Fruit fly (Drosophila melanogaster) whole organism, embryonic: Measurements from ENCODE around the gene kri.
A peak's percentile ranks its signal among the peaks of the same experiment; 100 is the strongest.

Experiments
- ATbp ChIP-seq: fragments of 200-800 bp; sonication (Bioruptor generic); optimal IDR thresholded peaks from 2 replicates; lab custom pipeline; 2017; ENCODE audit warnings: missing biosample characterization, mild to moderate bottlenecking, missing genetic modification characterization, missing genetic modification reagents
- Adf1 ChIP-seq: fragments of 200-800 bp; sonication (Bioruptor generic); IDR thresholded peaks from 2 replicates; pipeline ENCODE4 v1.3.6; 2022; ENCODE audit warnings: missing biosample characterization, missing genetic modification characterization
- Bgb ChIP-seq: fragments of 200-800 bp; sonication (Bioruptor generic); IDR thresholded peaks from 2 replicates; pipeline ENCODE4 v1.3.6; 2022; ENCODE audit warnings: missing biosample characterization, missing genetic modification characterization; ENCODE audit not compliant: partially characterized antibody
- CG13287 ChIP-seq: fragments of 200-800 bp; sonication (Bioruptor generic); IDR thresholded peaks from 2 replicates; pipeline ENCODE4 v1.3.6; 2022; ENCODE audit warnings: missing biosample characterization, missing genetic modification characterization; ENCODE audit not compliant: partially characterized antibody
- CG13624 ChIP-seq: fragments of 200-800 bp; sonication (Bioruptor generic); optimal IDR thresholded peaks from 2 replicates; lab custom pipeline; 2016; ENCODE audit warnings: missing biosample characterization, missing genetic modification characterization
- CG13775 ChIP-seq: fragments of 200-800 bp; sonication (Bioruptor generic); optimal IDR thresholded peaks from 3 replicates; lab custom pipeline; 2017; ENCODE audit warnings: missing biosample characterization, mild to moderate bottlenecking, missing genetic modification characterization
- CG17568 ChIP-seq: fragments of 200-800 bp; sonication (Bioruptor generic); optimal IDR thresholded peaks from 2 replicates; lab custom pipeline; 2018; ENCODE audit warnings: missing biosample characterization, mild to moderate bottlenecking, missing genetic modification characterization, moderate library complexity
- CG2202 ChIP-seq: fragments of 200-800 bp; sonication (Bioruptor generic); optimal IDR thresholded peaks from 2 replicates; lab custom pipeline; 2018; ENCODE audit warnings: missing biosample characterization, mild to moderate bottlenecking, missing genetic modification characterization
- CG2712 ChIP-seq: fragments of 200-800 bp; optimal IDR thresholded peaks from 3 replicates; lab custom pipeline; 2019; ENCODE audit warnings: missing biosample characterization, mild to moderate bottlenecking, missing genetic modification characterization, moderate library complexity
- CG30020 ChIP-seq: fragments of 200-800 bp; optimal IDR thresholded peaks from 2 replicates; lab custom pipeline; 2019; ENCODE audit warnings: missing biosample characterization, mild to moderate bottlenecking, missing genetic modification characterization, moderate library complexity
- CG3065 ChIP-seq: fragments of 200-800 bp; sonication (Bioruptor generic); optimal IDR thresholded peaks from 2 replicates; lab custom pipeline; 2016; ENCODE audit warnings: missing biosample characterization, missing genetic modification characterization
- CG32532 ChIP-seq: fragments of 200-800 bp; sonication (Bioruptor generic); IDR thresholded peaks from 2 replicates; pipeline ENCODE4 v1.3.6; 2022; ENCODE audit warnings: missing biosample characterization, missing genetic modification characterization
- CG34224 ChIP-seq: fragments of 200-800 bp; sonication (Bioruptor generic); IDR thresholded peaks from 3 replicates; pipeline ENCODE4 v1.3.6; 2022; ENCODE audit warnings: missing biosample characterization, missing genetic modification characterization; ENCODE audit not compliant: partially characterized antibody
- CG6791 ChIP-seq: fragments of 200-800 bp; sonication (Bioruptor generic); IDR thresholded peaks from 3 replicates; pipeline ENCODE4 v1.3.6; 2022; ENCODE audit warnings: missing biosample characterization, missing genetic modification characterization; ENCODE audit not compliant: partially characterized antibody
- CG7745 ChIP-seq: fragments of 200-800 bp; sonication (Bioruptor generic); optimal IDR thresholded peaks from 2 replicates; lab custom pipeline; 2018; ENCODE audit warnings: missing biosample characterization, mild to moderate bottlenecking, missing genetic modification characterization, moderate library complexity
- CG7987 ChIP-seq: fragments of 200-800 bp; sonication (Bioruptor generic); optimal IDR thresholded peaks from 2 replicates; lab custom pipeline; 2018; ENCODE audit warnings: missing biosample characterization, mild to moderate bottlenecking, missing genetic modification characterization, moderate library complexity
- CG8290 ChIP-seq, 3 experiments: fragments of 200-800 bp; sonication (Bioruptor generic); optimal IDR thresholded peaks; 2 replicates each; lab custom pipeline; 2016 to 2019; ENCODE audit warnings: missing biosample characterization in 3 of 3, missing genetic modification characterization in 3 of 3, mild to moderate bottlenecking in 2 of 3, moderate library complexity in 1 of 3
- HLH4C ChIP-seq: fragments of 200-800 bp; sonication (Bioruptor generic); IDR thresholded peaks from 3 replicates; pipeline ENCODE4 v1.3.6; 2022; ENCODE audit warnings: missing biosample characterization, missing genetic modification characterization; ENCODE audit not compliant: partially characterized antibody
- Jarid2 ChIP-seq: fragments of 200-800 bp; sonication (Bioruptor generic); optimal IDR thresholded peaks from 3 replicates; lab custom pipeline; 2017; ENCODE audit warnings: mild to moderate bottlenecking, missing biosample characterization, missing genetic modification reagents, missing genetic modification characterization
- Kr ChIP-seq: fragments of 200-800 bp; sonication (Bioruptor generic); optimal IDR thresholded peaks from 2 replicates; lab custom pipeline; 2017; ENCODE audit warnings: missing biosample characterization, mild to moderate bottlenecking, missing genetic modification characterization
- Med ChIP-seq: fragments of 200-800 bp; sonication (Bioruptor generic); peaks from one replicate; lab custom pipeline; 2016; ENCODE audit warnings: missing biosample characterization, missing genetic modification characterization, mild to moderate bottlenecking, inconsistent platforms, moderate library complexity
- Nf-YA ChIP-seq: fragments of 200-800 bp; sonication (Bioruptor generic); IDR thresholded peaks from 2 replicates; pipeline ENCODE4 v1.3.6; 2022; ENCODE audit warnings: missing biosample characterization, missing genetic modification characterization
- Nf-YB ChIP-seq: fragments of 200-800 bp; sonication (Bioruptor generic); optimal IDR thresholded peaks from 3 replicates; lab custom pipeline; 2019; ENCODE audit warnings: missing biosample characterization, mild to moderate bottlenecking, missing genetic modification characterization, moderate library complexity
- PHDP ChIP-seq: fragments of 200-800 bp; sonication (Bioruptor generic); optimal IDR thresholded peaks from 3 replicates; lab custom pipeline; 2018; ENCODE audit warnings: missing biosample characterization, mild to moderate bottlenecking, missing genetic modification characterization, moderate library complexity
- Ptx1 ChIP-seq: fragments of 200-800 bp; sonication (Bioruptor generic); IDR thresholded peaks from 2 replicates; pipeline ENCODE4 v1.3.6; 2022; ENCODE audit warnings: missing biosample characterization, missing genetic modification characterization
- Side ChIP-seq: fragments of 200-800 bp; sonication (Bioruptor generic); optimal IDR thresholded peaks from 2 replicates; lab custom pipeline; 2016; ENCODE audit warnings: missing biosample characterization, missing genetic modification characterization
- bcd ChIP-seq: fragments of 200-800 bp; sonication (Bioruptor generic); optimal IDR thresholded peaks from 2 replicates; lab custom pipeline; 2017; ENCODE audit warnings: missing biosample characterization, mild to moderate bottlenecking, missing genetic modification characterization
- cg ChIP-seq: fragments of 200-800 bp; sonication (Bioruptor generic); optimal IDR thresholded peaks from 3 replicates; lab custom pipeline; 2019; ENCODE audit warnings: missing biosample characterization, mild to moderate bottlenecking, missing genetic modification characterization, moderate library complexity
- chinmo ChIP-seq: fragments of 200-800 bp; sonication (Bioruptor generic); IDR thresholded peaks from 4 replicates; pipeline ENCODE4 v1.3.6; 2022; ENCODE audit warnings: missing biosample characterization, missing genetic modification characterization; ENCODE audit not compliant: partially characterized antibody
- ci ChIP-seq: fragments of 200-800 bp; sonication (Bioruptor generic); IDR thresholded peaks from 3 replicates; pipeline ENCODE4 v1.3.6; 2022; ENCODE audit warnings: missing biosample characterization, missing genetic modification characterization
- eyg ChIP-seq: fragments of 200-800 bp; sonication (Bioruptor generic); optimal IDR thresholded peaks from 3 replicates; lab custom pipeline; 2016; ENCODE audit warnings: missing biosample characterization, missing genetic modification characterization
- fu2 ChIP-seq: fragments of 200-800 bp; sonication (Bioruptor generic); optimal IDR thresholded peaks from 2 replicates; lab custom pipeline; 2016; ENCODE audit warnings: missing biosample characterization, missing genetic modification characterization
- grn ChIP-seq: fragments of 200-800 bp; sonication (Bioruptor generic); optimal IDR thresholded peaks from 3 replicates; lab custom pipeline; 2017; ENCODE audit warnings: missing biosample characterization, missing genetic modification characterization
- hkb ChIP-seq, 2 experiments: fragments of 200-800 bp in 1 of 2; fragments of >200 bp in 1 of 2; sonication (Bioruptor generic) in 1 of 2; IDR thresholded peaks in 1 of 2; optimal IDR thresholded peaks in 1 of 2; 2 replicates each; pipeline versions ENCODE4 v1.3.6 to Lab custom; 2017 to 2022; ENCODE audit warnings: missing biosample characterization in 1 of 2, missing genetic modification characterization in 1 of 2
- knrl ChIP-seq: fragments of 200-800 bp; sonication (Bioruptor generic); IDR thresholded peaks from 3 replicates; pipeline ENCODE4 v1.3.6; 2022; ENCODE audit warnings: missing biosample characterization, missing genetic modification characterization; ENCODE audit not compliant: partially characterized antibody
- pzg ChIP-seq: fragments of 200-800 bp; sonication (Bioruptor generic); optimal IDR thresholded peaks from 3 replicates; lab custom pipeline; 2018; ENCODE audit warnings: missing biosample characterization, mild to moderate bottlenecking, missing genetic modification characterization, moderate library complexity
- row ChIP-seq: fragments of 200-800 bp; sonication (Bioruptor generic); IDR thresholded peaks from 3 replicates; pipeline ENCODE4 v1.3.6; 2022; ENCODE audit warnings: missing biosample characterization, missing genetic modification characterization
- sd ChIP-seq: fragments of 200-800 bp; sonication (Bioruptor generic); optimal IDR thresholded peaks from 3 replicates; lab custom pipeline; 2018; ENCODE audit warnings: missing biosample characterization, mild to moderate bottlenecking, missing genetic modification characterization, moderate library complexity
- sens-2 ChIP-seq: fragments of 200-800 bp; sonication (Bioruptor generic); IDR thresholded peaks from 2 replicates; pipeline ENCODE4 v1.3.6; 2022; ENCODE audit warnings: missing biosample characterization, missing genetic modification characterization
- sim ChIP-seq: fragments of 200-800 bp; sonication (Bioruptor generic); IDR thresholded peaks from 2 replicates; pipeline ENCODE4 v1.3.6; 2022; ENCODE audit warnings: missing biosample characterization, missing genetic modification characterization
- z ChIP-seq: fragments of 200-800 bp; sonication (Bioruptor generic); IDR thresholded peaks from 3 replicates; pipeline ENCODE4 v1.3.6; 2022; ENCODE audit warnings: missing biosample characterization, missing genetic modification characterization
- zen ChIP-seq: fragments of 200-800 bp; sonication (Bioruptor generic); optimal IDR thresholded peaks from 3 replicates; lab custom pipeline; 2018; ENCODE audit warnings: missing biosample characterization, mild to moderate bottlenecking, missing genetic modification characterization, moderate library complexity
- zf30C ChIP-seq: fragments of 200-800 bp; sonication (Bioruptor generic); optimal IDR thresholded peaks from 3 replicates; lab custom pipeline; 2018; ENCODE audit warnings: missing biosample characterization, mild to moderate bottlenecking, missing genetic modification characterization

The kri gene

DNA sequence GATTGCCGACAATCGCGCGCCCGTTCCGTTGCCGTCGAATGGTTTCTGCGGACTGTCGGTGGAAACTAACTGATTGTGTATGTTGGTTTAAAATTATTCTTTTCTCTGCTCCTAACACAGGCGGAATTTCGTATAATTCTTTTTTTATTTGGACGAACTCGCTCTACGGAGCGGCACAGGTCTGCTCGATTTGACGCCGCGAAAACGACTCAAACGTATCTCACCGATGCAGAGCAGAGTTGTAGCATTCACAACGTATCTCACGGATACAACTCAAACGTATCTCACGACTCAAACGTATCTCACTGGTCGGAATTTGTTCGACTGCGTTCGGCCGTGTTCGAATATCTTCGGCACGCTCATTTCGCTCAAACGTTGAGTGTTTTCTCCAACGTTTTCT is 34.7 kb downstream of the kri start, which contains the start of gene vn (continued):
- TF ChIP-seq CG6791 = peak; percentile 69; the same call in 2 of the 3 replicates
- 0 out of 2 replicates have a peak, but pooled peaks have one; percentile 14 for TF ChIP-seq sim (GFP tag; lab: Robert Waterston, UW)
- peak; percentile 61 for TF ChIP-seq CG34224 (GFP tag; lab: Robert Waterston, UW)
- peak; percentile 52; the same call in 1 of the 3 replicates for TF ChIP-seq ci
- no peak for TF ChIP-seq CG8290 (GFP tag; optimal IDR thresholded peaks at IDR 0.05; lab: Kevin White, UChicago)
- peak in 1 of 2 experiments; percentile 52 for TF ChIP-seq CG8290 (tag; optimal IDR thresholded peaks at IDR 0.05; lab: Kevin White, UChicago)
- TF ChIP-seq z (GFP tag; lab: Robert Waterston, UW) = peak; percentile 100
- TF ChIP-seq sens-2 (GFP tag; lab: Robert Waterston, UW) = no peak
- TF ChIP-seq CG13287 (GFP tag; lab: Robert Waterston, UW) = peak; percentile 66
- no peak for TF ChIP-seq ATbp
- TF ChIP-seq Kr (GFP tag; lab: Kevin White, UChicago) = no peak
- peak; percentile 39 for TF ChIP-seq PHDP
- TF ChIP-seq chinmo (GFP tag; lab: Robert Waterston, UW) = peak; percentile 88; the same call in 3 of the 4 replicates
- peak; percentile 15 for TF ChIP-seq cg (GFP tag; lab: Kevin White, UChicago)
- no peak for TF ChIP-seq fu2 (GFP tag; lab: Kevin White, UChicago)
- TF ChIP-seq zen = no peak
- TF ChIP-seq Ptx1 (GFP tag; lab: Robert Waterston, UW) = no peak
- peak; percentile 96 for TF ChIP-seq Jarid2
- TF ChIP-seq CG17568 (GFP tag; lab: Kevin White, UChicago) = no peak
- TF ChIP-seq knrl = peak; percentile 17; the same call in 1 of the 3 replicates
- TF ChIP-seq CG32532 (GFP tag; lab: Robert Waterston, UW) = 0 out of 2 replicates have a peak, but pooled peaks have one; percentile 30
- peak; percentile 51; the same call in 1 of the 2 replicates for TF ChIP-seq Adf1 (GFP tag; lab: Robert Waterston, UW)
- peak; percentile 76 for TF ChIP-seq Bgb
- no peak for TF ChIP-seq hkb (optimal IDR thresholded peaks at IDR 0.05; lab: Kevin White, UChicago)
- peak; percentile 40; the same call in 1 of the 2 replicates for TF ChIP-seq hkb (GFP tag; IDR thresholded peaks at IDR 0.05; lab: Robert Waterston, UW)
- TF ChIP-seq CG2712 (tag; lab: Kevin White, UChicago) = peak; percentile 14
- no peak for TF ChIP-seq grn (GFP tag; lab: Kevin White, UChicago)
- 0 out of 2 replicates have a peak, but pooled peaks have one; percentile 6 for TF ChIP-seq Nf-YA
- TF ChIP-seq bcd (GFP tag; lab: Kevin White, UChicago) = no peak
- TF ChIP-seq row (GFP tag; lab: Robert Waterston, UW) = peak; percentile 13; the same call in 1 of the 3 replicates
- TF ChIP-seq CG7745 (tag; lab: Kevin White, UChicago) = peak; percentile 38
- TF ChIP-seq sd = peak; percentile 79
- peak; percentile 3 for TF ChIP-seq CG13775 (GFP tag; lab: Kevin White, UChicago)
- TF ChIP-seq CG2202 (tag; lab: Kevin White, UChicago) = no peak
- TF ChIP-seq Med (GFP tag; lab: Kevin White, UChicago) = peak; percentile 88
- peak; percentile 6 for TF ChIP-seq CG7987
- TF ChIP-seq CG3065 = no peak
- TF ChIP-seq zf30C = peak; percentile 6
- peak; percentile 90 for TF ChIP-seq Nf-YB (GFP tag; lab: Kevin White, UChicago)
- peak; percentile 17 for TF ChIP-seq CG13624 (GFP tag; lab: Kevin White, UChicago)
- no peak for TF ChIP-seq eyg (GFP tag; lab: Kevin White, UChicago)
- TF ChIP-seq pzg (GFP tag; lab: Kevin White, UChicago) = no peak
- peak; percentile 52; the same call in 1 of the 3 replicates for TF ChIP-seq HLH4C (GFP tag; lab: Robert Waterston, UW)
- TF ChIP-seq Side (GFP tag; lab: Kevin White, UChicago) = peak; percentile 6
- TF ChIP-seq CG30020 (tag; lab: Kevin White, UChicago) = no peak
